Worm (Caenorhabditis elegans): Measurements from ENCODE around the gene C34D4.2.

- TF ChIP-seq ama-1 (optimal IDR thresholded peaks at IDR 0.05) = no peak
- TF ChIP-seq mdl-1 (tag; optimal IDR thresholded peaks at IDR 0.05) = no peak
- no peak for TF ChIP-seq nhr-12 (tag; optimal IDR thresholded peaks at IDR 0.05)
- no peak for TF ChIP-seq C04F5.9 (tag; optimal IDR thresholded peaks at IDR 0.05)
- no peak for TF ChIP-seq ztf-4 (tag; optimal IDR thresholded peaks at IDR 0.05)
- no peak for TF ChIP-seq zag-1 (tag; optimal IDR thresholded peaks at IDR 0.05)
- TF ChIP-seq fkh-4 (tag; optimal IDR thresholded peaks at IDR 0.05; ENCODE audit: borderline replicate concordance) = no peak
- no peak for TF ChIP-seq aha-1 (tag; optimal IDR thresholded peaks at IDR 0.05)
- no peak for TF ChIP-seq skn-1 (tag; optimal IDR thresholded peaks at IDR 0.05)
- TF ChIP-seq nhr-77 (tag; optimal IDR thresholded peaks at IDR 0.05) = no peak
Measured at ce11 chrIV:7182818-7183217, 28.4 kb downstream of the C34D4.2 start.

All from whole organism, L1 larva.